Worm (Caenorhabditis elegans) whole organism, mixed stage, embryonic: ENCODE data around the gene cth-1.

Experiments used
- flh-1 ChIP-seq: fragments of 200-800 bp; sonication (Bioruptor generic); optimal IDR thresholded peaks from 2 replicates; lab custom pipeline; 2018; ENCODE audit warnings: mild to moderate bottlenecking, missing genetic modification characterization, moderate library complexity, missing compliant biosample characterization
- nhr-237 ChIP-seq: fragments of 150-350 bp; optimal IDR thresholded peaks from 2 replicates; lab custom pipeline; 2014; ENCODE audit warnings: missing biosample characterization, missing genetic modification characterization
- snpc-4 ChIP-seq: fragments of 150-350 bp; optimal IDR thresholded peaks from 2 replicates; lab custom pipeline; 2014; ENCODE audit warnings: missing biosample characterization, missing genetic modification characterization
- sptf-1 ChIP-seq: sonication (generic microtip); optimal IDR thresholded peaks from 2 replicates; lab custom pipeline; 2017; ENCODE audit warnings: mild to moderate bottlenecking, missing genetic modification characterization, moderate library complexity, missing compliant biosample characterization
- unc-62 ChIP-seq: fragments of 150-350 bp; optimal IDR thresholded peaks from 2 replicates; lab custom pipeline; 2014; ENCODE audit warnings: missing biosample characterization, missing genetic modification reagents, missing genetic modification characterization

- TF ChIP-seq sptf-1 (no peak), nhr-237 (tag; lab: Kevin White, UChicago) (no peak), unc-62 (no peak), snpc-4 (tag; lab: Kevin White, UChicago) (no peak), flh-1 (GFP tag; lab: Kevin White, UChicago) (no peak)
Observed at ce11 chrV:16115381-16115780, 14.9 kb downstream of the cth-1 start, which contains the start of gene str-25.
